Worm (Caenorhabditis elegans): ENCODE measurements around the gene srd-30.

The srd-30 gene

ce11 chrV:7600149-7600548 is 29.5 kb upstream of the srd-30 start, which contains the start of gene C50E3.9:
Gene C50E3.9, minus strand, starts transcription at chrV:7600249.
- TF ChIP-seq pha-4 (tag; optimal IDR thresholded peaks at IDR 0.05) (no peak), lsy-27 (tag; optimal IDR thresholded peaks at IDR 0.05; ENCODE audit: borderline replicate concordance, insufficient read depth) (no peak), gei-17 (GFP tag; optimal IDR thresholded peaks at IDR 0.05) (no peak), pbrm-1 (GFP tag; IDR thresholded peaks at IDR 0.05) (no peak), madf-6 (GFP tag; IDR thresholded peaks at IDR 0.05) (no peak), sea-2 (GFP tag; IDR thresholded peaks at IDR 0.05) (no peak), tbx-9 (tag; optimal IDR thresholded peaks at IDR 0.05; ENCODE audit: borderline replicate concordance) (no peak), tlf-1 (GFP tag; optimal IDR thresholded peaks at IDR 0.05) (no peak), snpc-3.4 (tag; optimal IDR thresholded peaks at IDR 0.05) (no peak), nhr-120 (GFP tag; IDR thresholded peaks at IDR 0.05) (no peak), atf-7 (tag; optimal IDR thresholded peaks at IDR 0.05) (no peak), efl-1 (GFP tag; optimal IDR thresholded peaks at IDR 0.05) (no peak), let-607 (tag; optimal IDR thresholded peaks at IDR 0.05) (no peak), attf-5 (GFP tag; optimal IDR thresholded peaks at IDR 0.05) (no peak), hsf-1 (GFP tag; IDR thresholded peaks at IDR 0.05) (no peak), dox-1 (GFP tag; IDR thresholded peaks at IDR 0.05) (no peak), ceh-100 (GFP tag; IDR thresholded peaks at IDR 0.05) (no peak), lag-1 (GFP tag; IDR thresholded peaks at IDR 0.05) (no peak), dpl-1 (GFP tag; optimal IDR thresholded peaks at IDR 0.05) (no peak)

ce11 chrV:7601443-7601842 is 28.2 kb upstream of the srd-30 start, which contains the start of gene scl-26:
Gene scl-26, minus strand, starts transcription at chrV:7601543.
- TF ChIP-seq cebp-1 (GFP tag; IDR thresholded peaks at IDR 0.05) (no peak), cebp-1 (tag; optimal IDR thresholded peaks at IDR 0.05) (no peak), madf-10 (tag; optimal IDR thresholded peaks at IDR 0.05) (no peak), F22D6.2 (tag; optimal IDR thresholded peaks at IDR 0.05) (no peak), ceh-91 (GFP tag; IDR thresholded peaks at IDR 0.05) (no peak), T07F8.4 (tag; optimal IDR thresholded peaks at IDR 0.05) (no peak), Y67H2A.10 (GFP tag; conservative IDR thresholded peaks at IDR 0.05) (no peak), nhr-90 (tag; optimal IDR thresholded peaks at IDR 0.05) (no peak), ztf-18 (tag; optimal IDR thresholded peaks at IDR 0.05) (no peak), F57C9.4 (tag; optimal IDR thresholded peaks at IDR 0.05) (no peak), akir-1 (GFP tag; optimal IDR thresholded peaks at IDR 0.05) (no peak), xnd-1 (tag; optimal IDR thresholded peaks at IDR 0.05) (no peak), F52B5.7 (tag; optimal IDR thresholded peaks at IDR 0.05) (no peak)

ce11 chrV:7603404-7603803 is 26.2 kb upstream of the srd-30 start, which contains the start of gene C50E3.11:
Gene C50E3.11, minus strand, starts transcription at chrV:7603486.
- TF ChIP-seq madf-8 (GFP tag; conservative IDR thresholded peaks at IDR 0.05) (peak; percentile 26; the same call in 1 of the 2 replicates), chd-7 (tag; optimal IDR thresholded peaks at IDR 0.05) (no peak), mcd-1 (GFP tag; IDR thresholded peaks at IDR 0.05) (no peak), snpc-4 (GFP tag; optimal IDR thresholded peaks at IDR 0.05) (no peak), snpc-4 (tag; optimal IDR thresholded peaks at IDR 0.05) (no peak), dox-1 (GFP tag; IDR thresholded peaks at IDR 0.05) (no peak), F39B2.1 (GFP tag; IDR thresholded peaks at IDR 0.05) (no peak), tbp1 (GFP tag; optimal IDR thresholded peaks at IDR 0.05) (no peak), dpl-1 (GFP tag; optimal IDR thresholded peaks at IDR 0.05) (peak; percentile 28), ceh-79 (tag; optimal IDR thresholded peaks at IDR 0.05) (no peak), efl-1 (GFP tag; optimal IDR thresholded peaks at IDR 0.05) (peak; percentile 86), Y67H2A.10 (GFP tag; conservative IDR thresholded peaks at IDR 0.05) (no peak), F33H1.4 (GFP tag; IDR thresholded peaks at IDR 0.05) (no peak), mes-4 (tag; optimal IDR thresholded peaks at IDR 0.05) (no peak), hlh-26 (GFP tag; conservative IDR thresholded peaks at IDR 0.05) (no peak), Y95B8A.8 (GFP tag; IDR thresholded peaks at IDR 0.05) (no peak), madf-6 (GFP tag; IDR thresholded peaks at IDR 0.05) (peak; percentile 84), bed-1 (GFP tag; IDR thresholded peaks at IDR 0.05) (no peak), nhr-179 (tag; optimal IDR thresholded peaks at IDR 0.05) (no peak), ztf-22 (GFP tag; optimal IDR thresholded peaks at IDR 0.05) (no peak), mxl-1 (tag; optimal IDR thresholded peaks at IDR 0.05) (no peak)

Measured in whole organism, young adult.